In the genomic region with DNA sequence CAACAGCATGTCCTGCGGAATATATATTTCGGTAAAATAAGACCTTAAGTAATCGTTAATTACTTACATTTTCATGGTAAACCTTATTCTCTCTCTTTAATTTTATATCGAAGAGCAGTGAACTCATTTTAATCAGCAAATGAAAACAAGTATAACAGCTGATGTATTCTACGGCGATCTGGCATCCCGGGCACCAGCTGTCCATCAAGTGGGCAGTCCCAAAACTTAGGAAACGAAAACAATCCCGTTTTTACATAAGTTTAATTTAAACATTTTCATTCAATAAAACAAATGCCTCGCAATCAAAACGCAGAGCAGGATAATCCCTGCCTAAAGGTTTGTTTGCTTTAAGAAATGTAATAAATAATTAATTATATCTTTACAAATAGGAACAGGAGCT, we compare ENCODE assay signal across 5 fruit fly cellular contexts.
A peak's percentile ranks its signal among the peaks of the same experiment; 100 is the strongest.
TF ChIP-seq lines count a peak whose summit lies in the region.

A gene (minus strand): TSS at position 151 of the 400 bp plus-strand sequence.
A gene (plus strand): TSS at position 237 of the 400 bp plus-strand sequence.

- TF ChIP-seq CTCF in whole organism, embryonic (GFP tag; optimal IDR thresholded peaks at IDR 0.05; lab: Kevin White, UChicago) = peak; percentile 14

TF ChIP-seq in whole organism, adult, 20 proteins besides CTCF, POLR2A, EP300 and RAD21 (continues in another document):
- TF ChIP-seq kay (GFP tag; lab: Kevin White, UChicago; ENCODE audit: borderline replicate concordance) (peak; percentile 66), Hr96 (GFP tag; optimal IDR thresholded peaks at IDR 0.05; lab: Kevin White, UChicago) (no peak), Clk (GFP tag; optimal IDR thresholded peaks at IDR 0.05; lab: Kevin White, UChicago) (no peak), CG14711 (tag; optimal IDR thresholded peaks at IDR 0.05; lab: Kevin White, UChicago) (no peak), CG5204 (GFP tag; optimal IDR thresholded peaks at IDR 0.05; lab: Kevin White, UChicago) (no peak), ovo (GFP tag; optimal IDR thresholded peaks at IDR 0.05; lab: Kevin White, UChicago) (no peak), cnc (optimal IDR thresholded peaks at IDR 0.05; lab: Kevin White, UChicago) (no peak), CG12768 (GFP tag; optimal IDR thresholded peaks at IDR 0.05; lab: Kevin White, UChicago) (no peak), toe (GFP tag; optimal IDR thresholded peaks at IDR 0.05; lab: Kevin White, UChicago) (no peak), pad (GFP tag; optimal IDR thresholded peaks at IDR 0.05; lab: Kevin White, UChicago) (no peak), cic (GFP tag; optimal IDR thresholded peaks at IDR 0.05; lab: Kevin White, UChicago) (no peak), CG1620 (GFP tag; optimal IDR thresholded peaks at IDR 0.05; lab: Kevin White, UChicago) (no peak), CG7101 (tag; optimal IDR thresholded peaks at IDR 0.05; lab: Kevin White, UChicago) (no peak), Crg-1 (GFP tag; optimal IDR thresholded peaks at IDR 0.05; lab: Kevin White, UChicago) (no peak), bab1 (GFP tag; optimal IDR thresholded peaks at IDR 0.05; lab: Kevin White, UChicago) (peak; percentile 17), CG7045 (GFP tag; optimal IDR thresholded peaks at IDR 0.05; lab: Kevin White, UChicago) (no peak), tj (GFP tag; optimal IDR thresholded peaks at IDR 0.05; lab: Kevin White, UChicago) (no peak), Mnt (GFP tag; optimal IDR thresholded peaks at IDR 0.05; lab: Kevin White, UChicago) (peak; percentile 18)

TF ChIP-seq in whole organism, embryonic, 481 proteins besides CTCF, POLR2A, EP300 and RAD21 (continues in another document):
- TF ChIP-seq tll (GFP tag; optimal IDR thresholded peaks at IDR 0.05; lab: Kevin White, UChicago) (no peak), Sin3A (optimal IDR thresholded peaks at IDR 0.05; lab: Kevin White, UChicago) (no peak), CG6683 (GFP tag; optimal IDR thresholded peaks at IDR 0.05; lab: Kevin White, UChicago) (no peak), CG17802 (tag; optimal IDR thresholded peaks at IDR 0.05; lab: Kevin White, UChicago) (no peak), Nf-YC (tag; optimal IDR thresholded peaks at IDR 0.05; lab: Kevin White, UChicago) (peak; percentile 77), CrebB (tag; optimal IDR thresholded peaks at IDR 0.05; lab: Kevin White, UChicago) (no peak), ken (GFP tag; IDR thresholded peaks at IDR 0.05; lab: Robert Waterston, UW) (no peak), crc (GFP tag; optimal IDR thresholded peaks at IDR 0.05; lab: Kevin White, UChicago) (no peak), BEAF-32 (GFP tag; optimal IDR thresholded peaks at IDR 0.05; lab: Kevin White, UChicago) (peak; percentile 37), Dbx (GFP tag; IDR thresholded peaks at IDR 0.05; lab: Robert Waterston, UW) (no peak), abd-A (tag; optimal IDR thresholded peaks at IDR 0.05; lab: Kevin White, UChicago) (no peak), Ets65A (GFP tag; lab: Kevin White, UChicago) (no peak), Nf-YB (GFP tag; optimal IDR thresholded peaks at IDR 0.05; lab: Kevin White, UChicago) (peak; percentile 52), zen2 (GFP tag; IDR thresholded peaks at IDR 0.05; lab: Robert Waterston, UW; ENCODE audit: partially characterized antibody) (no peak), D19A (tag; optimal IDR thresholded peaks at IDR 0.05; lab: Kevin White, UChicago) (no peak), CG10543 (GFP tag; optimal IDR thresholded peaks at IDR 0.05; lab: Kevin White, UChicago) (no peak), cato (GFP tag; optimal IDR thresholded peaks at IDR 0.05; lab: Kevin White, UChicago; ENCODE audit: borderline replicate concordance) (no peak), sens (GFP tag; lab: Kevin White, UChicago) (no peak), CG17829 (tag; optimal IDR thresholded peaks at IDR 0.05; lab: Kevin White, UChicago) (no peak)

TF ChIP-seq in whole organism, prepupa, 60 proteins besides CTCF, POLR2A, EP300 and RAD21:
- TF ChIP-seq Smox (GFP tag; optimal IDR thresholded peaks at IDR 0.05; lab: Kevin White, UChicago) = no peak
- no peak for TF ChIP-seq CG1621 (tag; optimal IDR thresholded peaks at IDR 0.05; lab: Kevin White, UChicago)
- TF ChIP-seq CG6808 (GFP tag; optimal IDR thresholded peaks at IDR 0.05; lab: Kevin White, UChicago) = no peak
- TF ChIP-seq esn (GFP tag; optimal IDR thresholded peaks at IDR 0.05; lab: Kevin White, UChicago) = no peak
- TF ChIP-seq vri (GFP tag; optimal IDR thresholded peaks at IDR 0.05; lab: Kevin White, UChicago) = peak; percentile 27
- no peak for TF ChIP-seq CG7368 (GFP tag; optimal IDR thresholded peaks at IDR 0.05; lab: Kevin White, UChicago)
- no peak for TF ChIP-seq CG8632 (GFP tag; optimal IDR thresholded peaks at IDR 0.05; lab: Kevin White, UChicago)
- no peak for TF ChIP-seq dsx (GFP tag; optimal IDR thresholded peaks at IDR 0.05; lab: Kevin White, UChicago; ENCODE audit: poor library complexity, severe bottlenecking)
- no peak for TF ChIP-seq CG11762 (GFP tag; optimal IDR thresholded peaks at IDR 0.05; lab: Kevin White, UChicago; ENCODE audit: insufficient read depth)
- TF ChIP-seq Sox15 (GFP tag; optimal IDR thresholded peaks at IDR 0.05; lab: Kevin White, UChicago) = no peak
- peak; percentile 51 for TF ChIP-seq Eip78C (GFP tag; lab: Kevin White, UChicago)
- TF ChIP-seq CG6854 (GFP tag; optimal IDR thresholded peaks at IDR 0.05; lab: Kevin White, UChicago) = no peak
- no peak for TF ChIP-seq pdm3 (GFP tag; optimal IDR thresholded peaks at IDR 0.05; lab: Kevin White, UChicago)
- no peak for TF ChIP-seq svp (GFP tag; lab: Kevin White, UChicago)
- TF ChIP-seq CG15336 (GFP tag; IDR thresholded peaks at IDR 0.05; lab: Robert Waterston, UW) = no peak
- no peak for TF ChIP-seq Blimp-1 (GFP tag; optimal IDR thresholded peaks at IDR 0.05; lab: Kevin White, UChicago)
- peak; percentile 45 for TF ChIP-seq fkh (GFP tag; optimal IDR thresholded peaks at IDR 0.05; lab: Kevin White, UChicago)

TF ChIP-seq in whole organism, pupa, 21 proteins besides CTCF, POLR2A, EP300 and RAD21:
- TF ChIP-seq D1 (tag; optimal IDR thresholded peaks at IDR 0.05; lab: Kevin White, UChicago) = peak; percentile 42
- no peak for TF ChIP-seq CG13204 (GFP tag; optimal IDR thresholded peaks at IDR 0.05; lab: Kevin White, UChicago)
- peak; percentile 24 for TF ChIP-seq Pif1B (GFP tag; optimal IDR thresholded peaks at IDR 0.05; lab: Kevin White, UChicago)
- TF ChIP-seq EcR (GFP tag; optimal IDR thresholded peaks at IDR 0.05; lab: Kevin White, UChicago) = peak; percentile 93

TF ChIP-seq in whole organism, wandering third instar larva, 38 proteins besides CTCF, POLR2A, EP300 and RAD21:
- TF ChIP-seq CG9705 (GFP tag; optimal IDR thresholded peaks at IDR 0.05; lab: Kevin White, UChicago) = no peak
- peak; percentile 5 for TF ChIP-seq sage (GFP tag; optimal IDR thresholded peaks at IDR 0.05; lab: Kevin White, UChicago)
